Fruit fly (Drosophila melanogaster) whole organism, prepupa: ENCODE results near the gene CG33177.
A peak's percentile ranks its signal among the peaks of the same experiment; 100 is the strongest.

ENCODE experiments used
- Blimp-1 ChIP-seq: fragments of 200-800 bp; sonication (Bioruptor generic); optimal IDR thresholded peaks from 3 replicates; lab custom pipeline; 2017; ENCODE audit warnings: missing biosample characterization, missing genetic modification characterization, mild to moderate bottlenecking, moderate library complexity, missing genetic modification reagents
- CG10669 ChIP-seq: fragments of 200-800 bp; sonication (Bioruptor generic); optimal IDR thresholded peaks from 3 replicates; lab custom pipeline; 2018; ENCODE audit warnings: missing biosample characterization, mild to moderate bottlenecking, missing genetic modification characterization, moderate library complexity
- CG11294 ChIP-seq: fragments of 200-800 bp; sonication (Bioruptor generic); IDR thresholded peaks from 2 replicates; pipeline ENCODE4 v1.3.6; 2022; ENCODE audit warnings: missing biosample characterization, missing genetic modification characterization
- CG11902 ChIP-seq: fragments of 200-800 bp; sonication (Bioruptor generic); optimal IDR thresholded peaks from 3 replicates; lab custom pipeline; 2016; ENCODE audit warnings: missing biosample characterization, missing genetic modification characterization
- CG15336 ChIP-seq: fragments of 200-800 bp; sonication (Bioruptor generic); IDR thresholded peaks from 2 replicates; pipeline ENCODE4 v1.3.6; 2022; ENCODE audit warnings: missing biosample characterization, missing genetic modification characterization
- CG1621 ChIP-seq: fragments of 200-800 bp; sonication (Bioruptor generic); optimal IDR thresholded peaks from 3 replicates; lab custom pipeline; 2018; ENCODE audit warnings: missing biosample characterization, mild to moderate bottlenecking, missing genetic modification characterization
- CG16779 ChIP-seq: fragments of 200-800 bp; sonication (Bioruptor generic); optimal IDR thresholded peaks from 3 replicates; lab custom pipeline; 2017; ENCODE audit warnings: missing biosample characterization, mild to moderate bottlenecking, missing genetic modification characterization
- CG3032 ChIP-seq: fragments of 200-800 bp; optimal IDR thresholded peaks from 2 replicates; lab custom pipeline; 2019; ENCODE audit warnings: missing biosample characterization, mild to moderate bottlenecking, missing genetic modification characterization, moderate library complexity
- CG31627 ChIP-seq: fragments of 200-800 bp; sonication (Bioruptor generic); optimal IDR thresholded peaks from 3 replicates; lab custom pipeline; 2016; ENCODE audit warnings: missing biosample characterization, missing genetic modification characterization
- CG32006 ChIP-seq: fragments of 200-800 bp; sonication (Bioruptor generic); optimal IDR thresholded peaks from 3 replicates; lab custom pipeline; 2017; ENCODE audit warnings: missing biosample characterization, mild to moderate bottlenecking, missing genetic modification characterization
- CG34406 ChIP-seq: fragments of 200-800 bp; sonication (Bioruptor generic); optimal IDR thresholded peaks from 3 replicates; lab custom pipeline; 2016; ENCODE audit warnings: missing biosample characterization, missing genetic modification characterization
- CG3919 ChIP-seq: fragments of 200-800 bp; sonication (Bioruptor generic); optimal IDR thresholded peaks from 3 replicates; lab custom pipeline; 2016; ENCODE audit warnings: missing biosample characterization, missing genetic modification characterization
- CG4318 ChIP-seq: fragments of 200-800 bp; sonication (Bioruptor generic); optimal IDR thresholded peaks from 3 replicates; lab custom pipeline; 2017; ENCODE audit warnings: missing biosample characterization, mild to moderate bottlenecking, missing genetic modification characterization
- CG6163 ChIP-seq: fragments of 200-800 bp; sonication (Bioruptor generic); IDR thresholded peaks from 3 replicates; pipeline ENCODE4 v1.3.6; 2022; ENCODE audit warnings: missing biosample characterization, missing genetic modification characterization
- CG6276 ChIP-seq: fragments of 200-800 bp; sonication (Bioruptor generic); optimal IDR thresholded peaks from 2 replicates; lab custom pipeline; 2017; ENCODE audit warnings: missing biosample characterization, mild to moderate bottlenecking, missing genetic modification characterization
- CG6808 ChIP-seq: fragments of 200-800 bp; sonication (Bioruptor generic); optimal IDR thresholded peaks from 3 replicates; lab custom pipeline; 2017; ENCODE audit warnings: missing biosample characterization, missing genetic modification characterization, mild to moderate bottlenecking, moderate library complexity, missing genetic modification reagents
- CG6854 ChIP-seq: fragments of 200-800 bp; sonication (Bioruptor generic); optimal IDR thresholded peaks from 2 replicates; lab custom pipeline; 2017; ENCODE audit warnings: missing biosample characterization, mild to moderate bottlenecking, missing genetic modification characterization
- CG7368 ChIP-seq: fragments of 200-800 bp; sonication (Bioruptor generic); optimal IDR thresholded peaks from 3 replicates; lab custom pipeline; 2016; ENCODE audit warnings: missing biosample characterization, missing genetic modification characterization
- CG8119 ChIP-seq: fragments of 200-800 bp; sonication (Bioruptor generic); IDR thresholded peaks from 3 replicates; pipeline ENCODE4 v1.3.6; 2022; ENCODE audit warnings: missing biosample characterization, missing genetic modification characterization
- CG8319 ChIP-seq: fragments of 200-800 bp; sonication (Bioruptor generic); optimal IDR thresholded peaks from 3 replicates; lab custom pipeline; 2016; ENCODE audit warnings: missing biosample characterization, missing genetic modification characterization
- CG8632 ChIP-seq: fragments of 200-800 bp; sonication (Bioruptor generic); optimal IDR thresholded peaks from 3 replicates; lab custom pipeline; 2016; ENCODE audit warnings: missing biosample characterization, missing genetic modification characterization
- CG9139 ChIP-seq: fragments of 200-800 bp; sonication (Bioruptor generic); optimal IDR thresholded peaks from 3 replicates; lab custom pipeline; 2017; ENCODE audit warnings: missing biosample characterization, mild to moderate bottlenecking, missing genetic modification characterization
- Eip75B ChIP-seq: fragments of 200-800 bp; sonication (Bioruptor generic); optimal IDR thresholded peaks from 3 replicates; lab custom pipeline; 2016; ENCODE audit warnings: missing biosample characterization, missing genetic modification characterization
- Eip78C ChIP-seq: fragments of 200-800 bp; sonication (Bioruptor generic); peaks from one replicate; lab custom pipeline; 2016; ENCODE audit warnings: missing biosample characterization, missing genetic modification characterization
- Eip93F ChIP-seq: fragments of 200-800 bp; sonication (Bioruptor generic); optimal IDR thresholded peaks from 2 replicates; lab custom pipeline; 2016; ENCODE audit warnings: missing biosample characterization, mild to moderate bottlenecking, missing genetic modification characterization
- Ets21C ChIP-seq: fragments of 200-800 bp; sonication (Bioruptor generic); optimal IDR thresholded peaks from 3 replicates; lab custom pipeline; 2016; ENCODE audit warnings: missing biosample characterization, missing genetic modification characterization
- Ets96B ChIP-seq: fragments of 200-800 bp; optimal IDR thresholded peaks from 2 replicates; lab custom pipeline; 2019; ENCODE audit warnings: missing biosample characterization, mild to moderate bottlenecking, missing genetic modification characterization, moderate library complexity
- Gug ChIP-seq: fragments of 200-800 bp; sonication (Bioruptor generic); IDR thresholded peaks from 2 replicates; pipeline ENCODE4 v1.3.6; 2022; ENCODE audit warnings: missing biosample characterization, missing genetic modification characterization
- Hr38 ChIP-seq: sonication (Bioruptor generic); optimal IDR thresholded peaks from 2 replicates; lab custom pipeline; 2016; ENCODE audit warnings: missing biosample characterization, missing genetic modification characterization
- Hr39 ChIP-seq: fragments of 200-800 bp; sonication (Bioruptor generic); optimal IDR thresholded peaks from 2 replicates; lab custom pipeline; 2016; ENCODE audit warnings: missing biosample characterization, missing genetic modification characterization
- Hr4 ChIP-seq: fragments of 200-800 bp; sonication (Bioruptor generic); optimal IDR thresholded peaks from 3 replicates; lab custom pipeline; 2016; ENCODE audit warnings: missing biosample characterization, missing genetic modification characterization
- Lpt ChIP-seq: fragments of 200-800 bp; sonication (Bioruptor generic); optimal IDR thresholded peaks from 3 replicates; lab custom pipeline; 2016; ENCODE audit warnings: missing biosample characterization, missing genetic modification characterization
- Met ChIP-seq: fragments of 200-800 bp; sonication (Bioruptor generic); optimal IDR thresholded peaks from 3 replicates; lab custom pipeline; 2016; ENCODE audit warnings: missing biosample characterization, missing genetic modification characterization
- OdsH ChIP-seq: fragments of 200-800 bp; sonication (Bioruptor generic); optimal IDR thresholded peaks from 3 replicates; lab custom pipeline; 2016; ENCODE audit warnings: missing biosample characterization, missing genetic modification characterization
- Sox102F ChIP-seq: fragments of 200-800 bp; sonication (Bioruptor generic); optimal IDR thresholded peaks from 2 replicates; lab custom pipeline; 2016; ENCODE audit warnings: missing biosample characterization, mild to moderate bottlenecking, missing genetic modification characterization
- Sox15 ChIP-seq: fragments of 200-800 bp; sonication (Bioruptor generic); optimal IDR thresholded peaks from 3 replicates; lab custom pipeline; 2016; ENCODE audit warnings: missing biosample characterization, missing genetic modification characterization
- achi ChIP-seq: fragments of 200-800 bp; sonication (Bioruptor generic); optimal IDR thresholded peaks from 3 replicates; lab custom pipeline; 2016; ENCODE audit warnings: missing biosample characterization, missing genetic modification characterization
- acj6 ChIP-seq: fragments of 200-800 bp; sonication (Bioruptor generic); optimal IDR thresholded peaks from 3 replicates; lab custom pipeline; 2016; ENCODE audit warnings: missing biosample characterization, missing genetic modification characterization
- cyc ChIP-seq: fragments of 200-800 bp; sonication (Bioruptor generic); optimal IDR thresholded peaks from 3 replicates; lab custom pipeline; 2016; ENCODE audit warnings: missing biosample characterization, missing genetic modification characterization
- dac ChIP-seq: fragments of 200-800 bp; sonication (Bioruptor generic); optimal IDR thresholded peaks from 2 replicates; lab custom pipeline; 2017; ENCODE audit warnings: missing biosample characterization, mild to moderate bottlenecking, missing genetic modification characterization
- esn ChIP-seq: fragments of 200-800 bp; sonication (Bioruptor generic); optimal IDR thresholded peaks from 2 replicates; lab custom pipeline; 2016; ENCODE audit warnings: missing biosample characterization, mild to moderate bottlenecking, missing genetic modification characterization, moderate library complexity
- fd59A ChIP-seq: fragments of 200-800 bp; sonication (Bioruptor generic); optimal IDR thresholded peaks from 2 replicates; lab custom pipeline; 2017; ENCODE audit warnings: missing biosample characterization, mild to moderate bottlenecking, missing genetic modification characterization, missing genetic modification reagents
- fd85E ChIP-seq: fragments of 200-800 bp; sonication (Bioruptor generic); optimal IDR thresholded peaks from 3 replicates; lab custom pipeline; 2016; ENCODE audit warnings: missing biosample characterization, missing genetic modification characterization
- fkh ChIP-seq: fragments of 200-800 bp; sonication (Bioruptor generic); optimal IDR thresholded peaks from 3 replicates; lab custom pipeline; 2017; ENCODE audit warnings: missing biosample characterization, mild to moderate bottlenecking, missing genetic modification characterization, moderate library complexity
- lz ChIP-seq: fragments of 200-800 bp; sonication (Bioruptor generic); optimal IDR thresholded peaks from 3 replicates; lab custom pipeline; 2016; ENCODE audit warnings: missing biosample characterization, missing genetic modification characterization
- pdm3 ChIP-seq: fragments of 200-800 bp; sonication (Bioruptor generic); optimal IDR thresholded peaks from 3 replicates; lab custom pipeline; 2016; ENCODE audit warnings: missing biosample characterization, missing genetic modification characterization
- salr ChIP-seq, 2 experiments: fragments of 200-800 bp; sonication (Bioruptor generic); optimal IDR thresholded peaks; 3 replicates each; lab custom pipeline; 2016 to 2018; ENCODE audit warnings: missing biosample characterization in 2 of 2, missing genetic modification characterization in 2 of 2, mild to moderate bottlenecking in 1 of 2
- spab ChIP-seq: fragments of 200-800 bp; sonication (Bioruptor generic); optimal IDR thresholded peaks from 2 replicates; lab custom pipeline; 2017; ENCODE audit warnings: missing biosample characterization, mild to moderate bottlenecking, missing genetic modification characterization, missing genetic modification reagents
- ss ChIP-seq, 2 experiments: fragments of 200-800 bp; sonication (Bioruptor generic); optimal IDR thresholded peaks; 2 replicates in 1 of 2; 3 replicates in 1 of 2; lab custom pipeline; 2017 to 2018; ENCODE audit warnings: mild to moderate bottlenecking in 2 of 2, missing biosample characterization in 2 of 2, missing genetic modification characterization in 2 of 2, moderate library complexity in 1 of 2
- svp ChIP-seq: fragments of 200-800 bp; sonication (Bioruptor generic); peaks from one replicate; lab custom pipeline; 2016; ENCODE audit warnings: missing biosample characterization, missing genetic modification characterization
- vri ChIP-seq: fragments of 200-800 bp; sonication (Bioruptor generic); optimal IDR thresholded peaks from 3 replicates; lab custom pipeline; 2016; ENCODE audit warnings: missing biosample characterization, mild to moderate bottlenecking, missing genetic modification characterization

Gene CG33177

dm6 chrX:15116397-15116796 is 35.2 kb downstream of the CG33177 start, which contains the start of gene Cyp4s3:
TSS of gene Cyp4s3 (minus strand) at chrX:15116542.
- TF ChIP-seq svp, result peak; percentile 92
- TF ChIP-seq CG6163 (GFP tag; lab: Robert Waterston, UW), result no peak
- TF ChIP-seq, all 60 proteins: peak for 1

DNA sequence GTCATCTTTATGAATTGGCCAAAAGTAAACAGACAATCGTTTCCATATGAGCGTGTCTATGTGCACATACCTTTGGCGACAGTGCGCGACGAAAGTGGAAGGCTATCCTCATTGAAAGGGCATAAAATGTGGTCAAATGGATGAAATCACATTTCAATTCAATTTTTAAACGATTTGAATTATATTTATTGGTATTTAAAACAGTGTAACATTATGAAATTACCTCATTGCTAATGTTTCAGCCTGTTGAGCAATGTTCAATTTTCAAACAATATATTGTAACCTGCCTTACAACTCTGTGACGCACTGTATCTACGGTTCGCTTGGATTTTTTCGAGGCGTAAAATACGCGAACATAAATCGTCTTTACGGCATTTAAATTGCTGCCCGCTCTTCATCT is 38.9 kb downstream of the CG33177 start:
- no peak for TF ChIP-seq CG1621 (tag; lab: Kevin White, UChicago)
- TF ChIP-seq Lpt (GFP tag; lab: Kevin White, UChicago), result no peak
- TF ChIP-seq Ets21C (GFP tag; lab: Kevin White, UChicago), result no peak
- TF ChIP-seq CG8632, result no peak
- TF ChIP-seq vri, result no peak
- no peak for TF ChIP-seq CG34406
- TF ChIP-seq salr (GFP tag; optimal IDR thresholded peaks at IDR 0.05; lab: Kevin White, UChicago), result no peak
- no peak for TF ChIP-seq Sox102F (GFP tag; lab: Kevin White, UChicago)
- TF ChIP-seq acj6 (GFP tag; lab: Kevin White, UChicago), result no peak
- TF ChIP-seq CG6854 (GFP tag; lab: Kevin White, UChicago), result no peak
- TF ChIP-seq svp, result no peak
- no peak for TF ChIP-seq Hr39
- no peak for TF ChIP-seq dac
- no peak for TF ChIP-seq Met (GFP tag; lab: Kevin White, UChicago)
- peak; percentile 19 for TF ChIP-seq pdm3 (GFP tag; lab: Kevin White, UChicago)
- TF ChIP-seq CG3919 (GFP tag; lab: Kevin White, UChicago), result no peak
- no peak for TF ChIP-seq Hr38
- peak; percentile 6 for TF ChIP-seq OdsH
- no peak for TF ChIP-seq CG16779 (tag; lab: Kevin White, UChicago)
- peak; percentile 52 for TF ChIP-seq CG15336
- TF ChIP-seq Eip78C (GFP tag; lab: Kevin White, UChicago), result peak; percentile 47
- no peak for TF ChIP-seq CG7368 (GFP tag; lab: Kevin White, UChicago)
- TF ChIP-seq CG4318 (GFP tag; lab: Kevin White, UChicago), result no peak
- peak; percentile 37 for TF ChIP-seq Hr4 (GFP tag; lab: Kevin White, UChicago)
- no peak for TF ChIP-seq Sox15 (GFP tag; lab: Kevin White, UChicago)
- TF ChIP-seq achi (GFP tag; lab: Kevin White, UChicago), result no peak
- no peak for TF ChIP-seq lz (GFP tag; lab: Kevin White, UChicago)
- no peak for TF ChIP-seq cyc
- TF ChIP-seq Eip75B (GFP tag; lab: Kevin White, UChicago), result no peak
- TF ChIP-seq CG6808 (GFP tag; lab: Kevin White, UChicago), result no peak
- TF ChIP-seq Blimp-1 (GFP tag; lab: Kevin White, UChicago), result no peak
- no peak for TF ChIP-seq CG31627
- TF ChIP-seq CG6163 (GFP tag; lab: Robert Waterston, UW), result no peak
- no peak for TF ChIP-seq esn (GFP tag; lab: Kevin White, UChicago)
- TF ChIP-seq CG3032, result no peak
- no peak for TF ChIP-seq CG11902 (GFP tag; lab: Kevin White, UChicago)
- TF ChIP-seq Gug, result no peak
- TF ChIP-seq spab, result no peak
- no peak for TF ChIP-seq CG10669 (GFP tag; lab: Kevin White, UChicago)
- TF ChIP-seq CG9139 (GFP tag; lab: Kevin White, UChicago), result no peak
- TF ChIP-seq fkh, result peak; percentile 14
- TF ChIP-seq CG8119 (GFP tag; lab: Robert Waterston, UW), result peak; percentile 56
- no peak for TF ChIP-seq CG8319
- TF ChIP-seq Ets96B (tag; lab: Kevin White, UChicago), result no peak
- no peak for TF ChIP-seq fd85E (GFP tag; lab: Kevin White, UChicago)
- TF ChIP-seq CG11294 (GFP tag; lab: Robert Waterston, UW), result no peak
- peak; percentile 51 for TF ChIP-seq CG32006
- TF ChIP-seq ss (GFP tag; optimal IDR thresholded peaks at IDR 0.05; lab: Kevin White, UChicago), result no peak
- TF ChIP-seq Eip93F, result no peak
- TF ChIP-seq fd59A (GFP tag; lab: Kevin White, UChicago), result no peak
- peak; percentile 6 for TF ChIP-seq CG6276
